Worm (Caenorhabditis elegans): ENCODE data around the gene cpg-20.

The cpg-20 gene

DNA sequence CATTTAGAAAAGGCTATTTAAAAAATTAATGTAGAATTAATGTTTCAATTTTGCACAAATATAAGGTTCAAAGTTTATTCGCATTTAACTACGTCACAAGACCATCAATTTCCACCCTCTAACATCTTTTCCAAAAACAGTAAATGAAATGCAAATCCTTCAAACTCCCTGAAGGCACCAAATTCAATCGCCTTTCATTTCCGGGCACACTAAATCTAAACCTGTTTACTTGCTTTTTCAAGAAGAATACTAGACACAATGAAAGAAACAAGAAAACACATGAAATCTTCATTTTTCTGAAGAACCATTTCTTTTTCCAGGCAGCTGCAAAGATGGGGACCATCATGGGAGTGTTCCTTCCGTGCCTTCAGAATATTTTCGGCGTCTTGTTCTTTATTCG, 10.8 kb downstream of the cpg-20 start:
- TF ChIP-seq lsy-2 (tag; optimal IDR thresholded peaks at IDR 0.05), result no peak
- TF ChIP-seq ZK546.5 (tag; optimal IDR thresholded peaks at IDR 0.05), result no peak
- TF ChIP-seq sma-3 (GFP tag; optimal IDR thresholded peaks at IDR 0.05), result no peak
- TF ChIP-seq dmd-4 (tag; optimal IDR thresholded peaks at IDR 0.05), result no peak
- no peak for TF ChIP-seq nhr-11 (tag; optimal IDR thresholded peaks at IDR 0.05)
- no peak for TF ChIP-seq sma-9 (GFP tag; optimal IDR thresholded peaks at IDR 0.05)
- no peak for TF ChIP-seq sma-9 (tag; optimal IDR thresholded peaks at IDR 0.05)
- TF ChIP-seq gmeb-1 (tag; optimal IDR thresholded peaks at IDR 0.05), result no peak
- TF ChIP-seq crh-2 (tag; optimal IDR thresholded peaks at IDR 0.05), result no peak
- no peak for TF ChIP-seq C34F6.9 (tag; optimal IDR thresholded peaks at IDR 0.05)
- no peak for TF ChIP-seq ztf-11 (tag; optimal IDR thresholded peaks at IDR 0.05)

DNA sequence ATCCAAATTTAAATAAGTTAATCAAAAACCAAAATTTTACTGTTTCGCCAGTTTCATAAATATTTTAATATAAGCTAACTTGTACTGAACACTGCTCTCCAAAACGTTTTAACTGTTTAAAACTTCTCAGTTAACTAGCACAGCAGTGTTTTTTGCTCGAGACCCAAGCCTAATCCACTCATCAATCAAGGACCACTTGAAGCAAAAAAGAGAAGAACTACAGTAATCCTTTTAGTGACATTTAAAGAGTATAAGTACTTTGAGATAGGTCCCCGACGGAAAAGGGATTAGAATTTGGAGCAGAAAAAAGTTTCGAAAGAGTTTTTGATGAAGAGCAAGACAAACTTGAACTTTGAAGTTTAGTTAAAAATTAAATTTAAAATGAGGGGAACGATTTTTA, 11.4 kb downstream of the cpg-20 start:
- TF ChIP-seq unc-55 (GFP tag; optimal IDR thresholded peaks at IDR 0.05) (no peak), nhr-237 (tag; optimal IDR thresholded peaks at IDR 0.05) (no peak), unc-39 (tag; optimal IDR thresholded peaks at IDR 0.05) (no peak), zag-1 (tag; optimal IDR thresholded peaks at IDR 0.05) (no peak), nhr-11 (tag; optimal IDR thresholded peaks at IDR 0.05) (no peak), blmp-1 (tag; optimal IDR thresholded peaks at IDR 0.05; ENCODE audit: insufficient read depth) (no peak), Y55F3AM.14 (GFP tag; optimal IDR thresholded peaks at IDR 0.05) (no peak), unc-62 (GFP tag; optimal IDR thresholded peaks at IDR 0.05) (no peak), lin-39 (tag; optimal IDR thresholded peaks at IDR 0.05) (no peak), aly-2 (tag; optimal IDR thresholded peaks at IDR 0.05) (no peak), egl-27 (tag; optimal IDR thresholded peaks at IDR 0.05) (no peak), mbf-1 (tag; optimal IDR thresholded peaks at IDR 0.05) (no peak), snpc-4 (tag; optimal IDR thresholded peaks at IDR 0.05) (no peak), elt-1 (tag; optimal IDR thresholded peaks at IDR 0.05) (no peak), alr-1 (tag; optimal IDR thresholded peaks at IDR 0.05) (no peak), nhr-21 (tag; optimal IDR thresholded peaks at IDR 0.05) (no peak), gmeb-1 (tag; optimal IDR thresholded peaks at IDR 0.05) (no peak), nhr-6 (tag; optimal IDR thresholded peaks at IDR 0.05) (no peak)

DNA sequence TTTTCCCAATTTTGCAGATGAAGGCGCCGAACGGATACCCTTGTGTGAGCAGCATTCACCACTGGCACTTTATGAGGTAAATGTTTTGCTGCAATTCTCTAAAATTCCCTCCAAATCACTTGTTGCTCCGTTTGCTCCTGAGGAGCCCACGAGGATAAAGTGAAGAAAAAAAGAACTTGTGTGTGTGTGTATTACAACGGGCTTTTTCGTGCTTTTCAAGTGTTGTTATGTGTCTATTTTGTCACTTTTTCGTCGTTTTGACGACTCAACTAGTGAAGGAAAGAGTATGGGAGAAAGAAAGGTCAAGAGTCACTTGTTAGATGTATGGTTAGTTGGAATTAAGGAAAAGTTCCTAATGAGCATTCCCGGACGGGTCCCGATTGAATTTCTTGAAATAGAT, 13.9 kb downstream of the cpg-20 start:
- TF ChIP-seq sma-3 (GFP tag; optimal IDR thresholded peaks at IDR 0.05) (no peak), nhr-23 (tag; optimal IDR thresholded peaks at IDR 0.05) (no peak), F13H6.1 (tag; optimal IDR thresholded peaks at IDR 0.05) (no peak), nhr-11 (tag; optimal IDR thresholded peaks at IDR 0.05) (no peak), nhr-10 (tag; optimal IDR thresholded peaks at IDR 0.05) (no peak), nhr-129 (tag; optimal IDR thresholded peaks at IDR 0.05) (no peak), R02D3.7 (tag; optimal IDR thresholded peaks at IDR 0.05) (no peak), blmp-1 (tag; optimal IDR thresholded peaks at IDR 0.05; ENCODE audit: insufficient read depth) (no peak), mbf-1 (tag; optimal IDR thresholded peaks at IDR 0.05) (no peak), skn-1 (tag; optimal IDR thresholded peaks at IDR 0.05) (no peak), elt-1 (tag; optimal IDR thresholded peaks at IDR 0.05) (no peak), crh-2 (tag; optimal IDR thresholded peaks at IDR 0.05) (no peak), ztf-4 (tag; optimal IDR thresholded peaks at IDR 0.05) (no peak), ztf-11 (tag; optimal IDR thresholded peaks at IDR 0.05) (no peak), Y55F3AM.14 (GFP tag; optimal IDR thresholded peaks at IDR 0.05) (no peak), mdl-1 (tag; optimal IDR thresholded peaks at IDR 0.05) (no peak)

DNA sequence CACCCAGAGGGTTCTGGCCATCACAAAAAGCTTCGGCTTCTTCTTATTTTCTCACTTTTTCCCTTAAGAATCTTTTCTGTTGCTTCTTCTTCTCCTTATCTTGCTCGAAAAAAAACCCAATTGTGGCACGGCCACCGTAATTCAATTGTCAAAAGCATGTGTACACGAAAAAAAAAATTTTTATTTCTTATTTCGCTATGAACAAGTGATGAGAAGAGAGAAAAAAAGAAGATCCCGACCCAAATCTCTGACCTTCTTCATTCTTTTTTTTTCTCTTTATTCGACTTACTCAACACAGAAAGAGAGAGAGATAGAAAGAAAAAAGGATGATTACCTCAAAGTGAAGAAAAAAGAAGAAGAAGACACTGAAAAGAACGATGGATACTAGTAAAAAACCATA, 15.1 kb downstream of the cpg-20 start:
- no peak for TF ChIP-seq alr-1 (tag; optimal IDR thresholded peaks at IDR 0.05)
- TF ChIP-seq peb-1 (tag; optimal IDR thresholded peaks at IDR 0.05), result no peak
- no peak for TF ChIP-seq nhr-12 (tag; optimal IDR thresholded peaks at IDR 0.05)
- no peak for TF ChIP-seq nhr-23 (tag; optimal IDR thresholded peaks at IDR 0.05)
- TF ChIP-seq snpc-4 (tag; optimal IDR thresholded peaks at IDR 0.05), result no peak
- no peak for TF ChIP-seq unc-62 (GFP tag; optimal IDR thresholded peaks at IDR 0.05)
- peak; percentile 11 for TF ChIP-seq zag-1 (tag; optimal IDR thresholded peaks at IDR 0.05)
- TF ChIP-seq R02D3.7 (tag; optimal IDR thresholded peaks at IDR 0.05), result no peak
- peak; percentile 28 for TF ChIP-seq F13H6.1 (tag; optimal IDR thresholded peaks at IDR 0.05)
- TF ChIP-seq elt-3 (tag; optimal IDR thresholded peaks at IDR 0.05), result no peak
- TF ChIP-seq ceh-82 (tag; optimal IDR thresholded peaks at IDR 0.05), result no peak
- no peak for TF ChIP-seq nhr-11 (tag; optimal IDR thresholded peaks at IDR 0.05)
- TF ChIP-seq unc-55 (GFP tag; optimal IDR thresholded peaks at IDR 0.05), result peak; percentile 14
- no peak for TF ChIP-seq ztf-11 (tag; optimal IDR thresholded peaks at IDR 0.05)
- no peak for TF ChIP-seq ztf-4 (tag; optimal IDR thresholded peaks at IDR 0.05)
- TF ChIP-seq C34F6.9 (tag; optimal IDR thresholded peaks at IDR 0.05), result peak; percentile 48
- no peak for TF ChIP-seq ZK546.5 (tag; optimal IDR thresholded peaks at IDR 0.05)
- no peak for TF ChIP-seq aly-2 (tag; optimal IDR thresholded peaks at IDR 0.05)
- no peak for TF ChIP-seq sma-9 (GFP tag; optimal IDR thresholded peaks at IDR 0.05)
- TF ChIP-seq sma-9 (tag; optimal IDR thresholded peaks at IDR 0.05), result no peak
- no peak for TF ChIP-seq egl-27 (tag; optimal IDR thresholded peaks at IDR 0.05)
- no peak for TF ChIP-seq ztf-1 (GFP tag; conservative IDR thresholded peaks at IDR 0.05)
- TF ChIP-seq ama-1 (optimal IDR thresholded peaks at IDR 0.05), result no peak
- TF ChIP-seq lsy-2 (tag; optimal IDR thresholded peaks at IDR 0.05), result peak in 1 of 2 experiments; percentile 41
- no peak for TF ChIP-seq lin-13 (GFP tag; optimal IDR thresholded peaks at IDR 0.05)

All from whole organism, L2 larva.